Worm (Caenorhabditis elegans): ENCODE measurements around the gene cbp-1.
A peak's percentile ranks its signal among the peaks of the same experiment; 100 is the strongest.

ce11 chrIII:9751074-9751473 lies 15.2 kb upstream of the cbp-1 start, which contains the start of gene T05G5.5:
- TF ChIP-seq ama-1 (optimal IDR thresholded peaks at IDR 0.05) (peak; percentile 59), nfya-1 (tag; optimal IDR thresholded peaks at IDR 0.05; ENCODE audit: insufficient read depth) (no peak), nhr-25 (tag; optimal IDR thresholded peaks at IDR 0.05) (no peak), ceh-16 (tag; optimal IDR thresholded peaks at IDR 0.05) (no peak), lsy-12 (tag; optimal IDR thresholded peaks at IDR 0.05) (no peak), elt-3 (tag; optimal IDR thresholded peaks at IDR 0.05) (no peak), nhr-237 (tag; optimal IDR thresholded peaks at IDR 0.05) (no peak), snpc-4 (tag; optimal IDR thresholded peaks at IDR 0.05) (no peak)

All from whole organism, L3 larva.